Worm (Caenorhabditis elegans) whole organism, early embryonic: ENCODE results near the gene F36D4.4.

Experiments
- B0310.2 ChIP-seq: sonication (generic microtip); optimal IDR thresholded peaks from 2 replicates; lab custom pipeline; 2016; ENCODE audit warnings: mild to moderate bottlenecking, missing genetic modification characterization, missing compliant biosample characterization
- F13C5.2 ChIP-seq: sonication (generic microtip); optimal IDR thresholded peaks from 2 replicates; lab custom pipeline; 2017; ENCODE audit warnings: mild to moderate bottlenecking, missing genetic modification characterization, inconsistent platforms, missing compliant biosample characterization
- aly-1 ChIP-seq: sonication (generic microtip); optimal IDR thresholded peaks from 2 replicates; lab custom pipeline; 2016; ENCODE audit warnings: missing genetic modification characterization, missing compliant biosample characterization
- ama-1 ChIP-seq: fragments of 150-350 bp; optimal IDR thresholded peaks from 2 replicates; lab custom pipeline; 2014
- ceh-13 ChIP-seq: fragments of 200-800 bp; sonication (Bioruptor generic); optimal IDR thresholded peaks from 2 replicates; lab custom pipeline; 2018; ENCODE audit warnings: mild to moderate bottlenecking, missing genetic modification characterization, missing compliant biosample characterization
- ets-7 ChIP-seq: sonication (generic microtip); optimal IDR thresholded peaks from 2 replicates; lab custom pipeline; 2016; ENCODE audit warnings: missing genotype, missing genetic modification characterization, missing compliant biosample characterization
- flt-1 ChIP-seq: fragments of 200-800 bp; sonication (Bioruptor generic); IDR thresholded peaks from 2 replicates; pipeline ENCODE4 v1.3.6; 2022; ENCODE audit warnings: missing genetic modification characterization, missing compliant biosample characterization
- hmg-4 ChIP-seq: fragments of 200-800 bp; sonication (Bioruptor generic); optimal IDR thresholded peaks from 2 replicates; lab custom pipeline; 2018; ENCODE audit warnings: mild to moderate bottlenecking, missing genetic modification characterization, missing compliant biosample characterization
- hnd-1 ChIP-seq: sonication (generic microtip); optimal IDR thresholded peaks from 2 replicates; lab custom pipeline; 2016; ENCODE audit warnings: missing genetic modification characterization, missing compliant biosample characterization
- pes-1 ChIP-seq: fragments of 200-800 bp; sonication (Bioruptor generic); IDR thresholded peaks from 2 replicates; pipeline ENCODE4 v1.3.6; 2022; ENCODE audit warnings: missing genetic modification reagents, missing genetic modification characterization, missing compliant biosample characterization
- scrt-1 ChIP-seq: fragments of 200-800 bp; sonication (Bioruptor generic); IDR thresholded peaks from 2 replicates; pipeline ENCODE4 v1.3.6; 2022; ENCODE audit warnings: missing genetic modification characterization, missing compliant biosample characterization
- sea-1 ChIP-seq: fragments of 200-800 bp; sonication (Bioruptor generic); conservative IDR thresholded peaks from 2 replicates; pipeline ENCODE4 v1.3.6; 2022; ENCODE audit warnings: missing genetic modification characterization, missing compliant biosample characterization
- tbx-11 ChIP-seq: fragments of 200-800 bp; sonication (Bioruptor generic); IDR thresholded peaks from 2 replicates; pipeline ENCODE4 v1.3.6; 2022; ENCODE audit warnings: missing genetic modification characterization, missing compliant biosample characterization
- tbx-37 ChIP-seq: fragments of 200-800 bp; sonication (Bioruptor generic); conservative IDR thresholded peaks from 2 replicates; pipeline ENCODE4 v1.3.6; 2022; ENCODE audit warnings: missing genetic modification reagents, missing genetic modification characterization, missing compliant biosample characterization

- TF ChIP-seq F13C5.2 = no peak
- TF ChIP-seq flt-1 (GFP tag; lab: Robert Waterston, UW) = no peak
- TF ChIP-seq ama-1 (lab: Kevin White, UChicago) = no peak
- TF ChIP-seq tbx-11 = no peak
- TF ChIP-seq hmg-4 (GFP tag; lab: Kevin White, UChicago) = no peak
- TF ChIP-seq B0310.2 (tag; lab: Kevin White, UChicago) = no peak
- no peak for TF ChIP-seq tbx-37
- TF ChIP-seq ceh-13 = no peak
- no peak for TF ChIP-seq sea-1 (GFP tag; lab: Robert Waterston, UW)
- no peak for TF ChIP-seq hnd-1 (tag; lab: Kevin White, UChicago)
- TF ChIP-seq pes-1 (GFP tag; lab: Robert Waterston, UW) = no peak
- no peak for TF ChIP-seq aly-1 (tag; lab: Kevin White, UChicago)
- TF ChIP-seq ets-7 = no peak
- TF ChIP-seq scrt-1 (GFP tag; lab: Robert Waterston, UW) = no peak
Measured at ce11 chrV:9441046-9441445, 26.6 kb upstream of the F36D4.4 start.
